Fruit fly (Drosophila melanogaster) S2 (cell line): ENCODE results near the gene Akap200.

ENCODE experiments used
- CG8478 ChIP-seq: fragments of >200 bp; optimal IDR thresholded peaks from 2 replicates; lab custom pipeline; 2018
- CTCF ChIP-seq, 2 experiments: fragments of >200 bp; optimal IDR thresholded peaks; 2 replicates each; lab custom pipeline; 2018

dm6 chr2L:8478379-8478778 is 62.9 kb downstream of the Akap200 start:
- TF ChIP-seq CG8478 (lab: Kevin White, UChicago) (no peak), CTCF (optimal IDR thresholded peaks at IDR 0.05; lab: Kevin White, UChicago) (no peak)
